Worm (Caenorhabditis elegans) whole organism, young adult: ENCODE results near the gene nlp-82.
A peak's percentile ranks its signal among the peaks of the same experiment; 100 is the strongest.

ENCODE experiments used
- B0019.2 ChIP-seq: fragments of 200-800 bp; sonication (Bioruptor generic); conservative IDR thresholded peaks from 2 replicates; pipeline ENCODE4 v1.3.6; 2022; ENCODE audit warnings: missing genetic modification reagents, missing genetic modification characterization, missing compliant biosample characterization
- D2030.7 ChIP-seq: fragments of 200-800 bp; sonication (Bioruptor generic); IDR thresholded peaks from 2 replicates; pipeline ENCODE4 v1.3.6; 2022; ENCODE audit warnings: missing genetic modification reagents, missing genetic modification characterization, missing compliant biosample characterization
- F22D6.2 ChIP-seq: sonication (generic microtip); optimal IDR thresholded peaks from 2 replicates; lab custom pipeline; 2016; ENCODE audit warnings: mild to moderate bottlenecking, missing genetic modification characterization, missing compliant biosample characterization
- F23B12.7 ChIP-seq: sonication (generic microtip); optimal IDR thresholded peaks from 2 replicates; lab custom pipeline; 2017; ENCODE audit warnings: missing genetic modification characterization, mild to moderate bottlenecking, missing compliant biosample characterization, antibody characterized with exemption, moderate library complexity; ENCODE audit not compliant: insufficient read depth
- K12H6.12 ChIP-seq: fragments of 200-800 bp; sonication (Bioruptor generic); optimal IDR thresholded peaks from 2 replicates; lab custom pipeline; 2018; ENCODE audit warnings: mild to moderate bottlenecking, missing genetic modification characterization, missing compliant biosample characterization
- Y53F4B.3 ChIP-seq: fragments of 200-800 bp; sonication (Bioruptor generic); IDR thresholded peaks from 2 replicates; pipeline ENCODE4 v1.3.6; 2022; ENCODE audit warnings: missing genetic modification reagents, missing genetic modification characterization, missing compliant biosample characterization
- Y67H2A.10 ChIP-seq: fragments of 200-800 bp; sonication (Bioruptor generic); conservative IDR thresholded peaks from 2 replicates; pipeline ENCODE4 v1.3.6; 2022; ENCODE audit warnings: missing genetic modification reagents, missing genetic modification characterization, missing compliant biosample characterization
- Y95B8A.8 ChIP-seq: fragments of 200-800 bp; sonication (Bioruptor generic); IDR thresholded peaks from 2 replicates; pipeline ENCODE4 v1.3.6; 2022; ENCODE audit warnings: missing genetic modification reagents, missing genetic modification characterization, missing compliant biosample characterization
- aptf-2 ChIP-seq: fragments of 200-800 bp; sonication (Bioruptor generic); conservative IDR thresholded peaks from 2 replicates; pipeline ENCODE4 v1.3.6; 2022; ENCODE audit warnings: missing genetic modification reagents, missing genetic modification characterization, missing compliant biosample characterization
- attf-5 ChIP-seq: fragments of 200-800 bp; sonication (Bioruptor generic); optimal IDR thresholded peaks from 2 replicates; lab custom pipeline; 2018; ENCODE audit warnings: mild to moderate bottlenecking, missing genetic modification characterization, missing compliant biosample characterization
- attf-6 ChIP-seq: fragments of 200-800 bp; sonication (Bioruptor generic); IDR thresholded peaks from 2 replicates; pipeline ENCODE4 v1.3.6; 2022; ENCODE audit warnings: missing genetic modification reagents, missing genetic modification characterization, missing compliant biosample characterization
- bed-1 ChIP-seq: fragments of 200-800 bp; sonication (Bioruptor generic); IDR thresholded peaks from 2 replicates; pipeline ENCODE4 v1.3.6; 2022; ENCODE audit warnings: missing genetic modification reagents, missing genetic modification characterization, missing compliant biosample characterization
- ccch-3 ChIP-seq: fragments of 200-800 bp; sonication (Bioruptor generic); optimal IDR thresholded peaks from 2 replicates; lab custom pipeline; 2018; ENCODE audit warnings: mild to moderate bottlenecking, missing genetic modification characterization, missing compliant biosample characterization
- cebp-1 ChIP-seq, 2 experiments: fragments of 200-800 bp in 1 of 2; sonication (Bioruptor generic) in 1 of 2; sonication (generic microtip) in 1 of 2; IDR thresholded peaks in 1 of 2; optimal IDR thresholded peaks in 1 of 2; 2 replicates each; pipeline versions ENCODE4 v1.3.6 to Lab custom; 2017 to 2022; ENCODE audit warnings: missing compliant biosample characterization in 2 of 2, missing genetic modification characterization in 2 of 2, mild to moderate bottlenecking in 1 of 2, missing genetic modification reagents in 1 of 2, moderate library complexity in 1 of 2
- cebp-2 ChIP-seq: fragments of 200-800 bp; sonication (Bioruptor generic); IDR thresholded peaks from 2 replicates; pipeline ENCODE4 v1.3.6; 2022; ENCODE audit warnings: missing genetic modification characterization, missing compliant biosample characterization
- ceh-27 ChIP-seq: fragments of 200-800 bp; sonication (Bioruptor generic); optimal IDR thresholded peaks from 2 replicates; lab custom pipeline; 2018; ENCODE audit warnings: mild to moderate bottlenecking, missing genetic modification characterization, moderate library complexity, missing compliant biosample characterization
- ceh-79 ChIP-seq: sonication (generic microtip); optimal IDR thresholded peaks from 2 replicates; lab custom pipeline; 2017; ENCODE audit warnings: mild to moderate bottlenecking, missing genetic modification characterization, missing compliant biosample characterization
- ceh-91 ChIP-seq: fragments of 200-800 bp; sonication (Bioruptor generic); IDR thresholded peaks from 2 replicates; pipeline ENCODE4 v1.3.6; 2022; ENCODE audit warnings: missing genetic modification reagents, missing genetic modification characterization, missing compliant biosample characterization
- dox-1 ChIP-seq: fragments of 200-800 bp; sonication (Bioruptor generic); IDR thresholded peaks from 2 replicates; pipeline ENCODE4 v1.3.6; 2022; ENCODE audit warnings: missing genetic modification reagents, missing genetic modification characterization, missing compliant biosample characterization
- dpff-1 ChIP-seq: sonication (generic microtip); optimal IDR thresholded peaks from 2 replicates; lab custom pipeline; 2017; ENCODE audit warnings: mild to moderate bottlenecking, missing genetic modification characterization, missing compliant biosample characterization
- gei-17 ChIP-seq: fragments of 200-800 bp; sonication (Bioruptor generic); optimal IDR thresholded peaks from 2 replicates; lab custom pipeline; 2018; ENCODE audit warnings: mild to moderate bottlenecking, missing genetic modification characterization, missing compliant biosample characterization
- hlh-26 ChIP-seq: fragments of 200-800 bp; sonication (Bioruptor generic); conservative IDR thresholded peaks from 2 replicates; pipeline ENCODE4 v1.3.6; 2022; ENCODE audit warnings: missing genetic modification reagents, missing genetic modification characterization, missing compliant biosample characterization
- hmg-1.2 ChIP-seq: fragments of 200-800 bp; sonication (Bioruptor generic); IDR thresholded peaks from 2 replicates; pipeline ENCODE4 v1.3.6; 2022; ENCODE audit warnings: missing genetic modification reagents, missing genetic modification characterization, missing compliant biosample characterization
- hrde-1 ChIP-seq: sonication (generic microtip); optimal IDR thresholded peaks from 2 replicates; lab custom pipeline; 2016; ENCODE audit warnings: missing genetic modification characterization, mild to moderate bottlenecking, missing compliant biosample characterization, moderate library complexity, missing genotype, missing genetic modification reagents, borderline replicate concordance
- lin-26 ChIP-seq: fragments of 200-800 bp; sonication (Bioruptor generic); IDR thresholded peaks from 2 replicates; pipeline ENCODE4 v1.3.6; 2022; ENCODE audit warnings: missing genetic modification reagents, missing genetic modification characterization, missing compliant biosample characterization
- lin-40 ChIP-seq: sonication (generic microtip); optimal IDR thresholded peaks from 2 replicates; lab custom pipeline; 2016; ENCODE audit warnings: missing genetic modification characterization, mild to moderate bottlenecking, missing compliant biosample characterization, missing genotype, missing genetic modification reagents
- lsy-27 ChIP-seq: sonication (generic microtip); optimal IDR thresholded peaks from 2 replicates; lab custom pipeline; 2017; ENCODE audit warnings: missing genetic modification characterization, mild to moderate bottlenecking, missing compliant biosample characterization, antibody characterized with exemption, missing genotype, borderline replicate concordance; ENCODE audit not compliant: insufficient read depth
- madf-6 ChIP-seq: fragments of 200-800 bp; sonication (Bioruptor generic); IDR thresholded peaks from 2 replicates; pipeline ENCODE4 v1.3.6; 2022; ENCODE audit warnings: missing genetic modification reagents, missing genetic modification characterization, missing compliant biosample characterization
- mcd-1 ChIP-seq: fragments of 200-800 bp; sonication (Bioruptor generic); IDR thresholded peaks from 2 replicates; pipeline ENCODE4 v1.3.6; 2022; ENCODE audit warnings: missing genetic modification reagents, missing genetic modification characterization, missing compliant biosample characterization
- mel-28 ChIP-seq: sonication (generic microtip); optimal IDR thresholded peaks from 2 replicates; lab custom pipeline; 2016; ENCODE audit warnings: borderline replicate concordance, mild to moderate bottlenecking, missing genetic modification characterization, missing compliant biosample characterization
- mxl-1 ChIP-seq: sonication (generic microtip); optimal IDR thresholded peaks from 2 replicates; lab custom pipeline; 2016; ENCODE audit warnings: missing genetic modification characterization, missing compliant biosample characterization
- nfya-2 ChIP-seq: fragments of 200-800 bp; sonication (Bioruptor generic); IDR thresholded peaks from 2 replicates; pipeline ENCODE4 v1.3.6; 2022; ENCODE audit warnings: missing genetic modification reagents, missing genetic modification characterization, missing compliant biosample characterization
- nhr-27 ChIP-seq: fragments of 200-800 bp; sonication (Bioruptor generic); optimal IDR thresholded peaks from 2 replicates; lab custom pipeline; 2018; ENCODE audit warnings: mild to moderate bottlenecking, missing genetic modification characterization, moderate library complexity, missing compliant biosample characterization
- nhr-90 ChIP-seq: sonication (generic microtip); optimal IDR thresholded peaks from 2 replicates; lab custom pipeline; 2016; ENCODE audit warnings: missing genotype, mild to moderate bottlenecking, missing genetic modification characterization, missing compliant biosample characterization
- rec-8 ChIP-seq, 2 experiments: sonication (generic microtip); optimal IDR thresholded peaks; 2 replicates each; lab custom pipeline; 2016; ENCODE audit warnings: mild to moderate bottlenecking in 2 of 2, missing genetic modification characterization in 2 of 2, missing genetic modification reagents in 2 of 2, missing genotype in 2 of 2, missing biosample characterization in 1 of 2, missing compliant biosample characterization in 1 of 2, moderate library complexity in 1 of 2
- repo-1 ChIP-seq: sonication (generic microtip); optimal IDR thresholded peaks from 2 replicates; lab custom pipeline; 2017; ENCODE audit warnings: mild to moderate bottlenecking, missing genetic modification characterization, missing compliant biosample characterization
- sdz-38 ChIP-seq: sonication (generic microtip); optimal IDR thresholded peaks from 2 replicates; lab custom pipeline; 2016; ENCODE audit warnings: missing genotype, missing genetic modification characterization, missing compliant biosample characterization
- unc-130 ChIP-seq: sonication (generic microtip); optimal IDR thresholded peaks from 2 replicates; lab custom pipeline; 2016; ENCODE audit warnings: missing genetic modification reagents, missing genetic modification characterization, missing compliant biosample characterization
- ztf-25 ChIP-seq: fragments of 200-800 bp; sonication (Bioruptor generic); IDR thresholded peaks from 2 replicates; pipeline ENCODE4 v1.3.6; 2022; ENCODE audit warnings: missing genetic modification reagents, missing genetic modification characterization, missing compliant biosample characterization

nlp-82 gene

ce11 chrII:9282787-9283186 lies 28.7 kb upstream of the nlp-82 start (continued):
- peak; percentile 63 for TF ChIP-seq lin-26 (GFP tag; lab: Robert Waterston, UW)

- TF ChIP-seq dpff-1 (tag; lab: Kevin White, UChicago) (no peak), Y67H2A.10 (GFP tag; lab: Robert Waterston, UW) (no peak), madf-6 (GFP tag; lab: Robert Waterston, UW) (no peak), attf-6 (GFP tag; lab: Robert Waterston, UW) (no peak), attf-5 (GFP tag; lab: Kevin White, UChicago) (no peak), sdz-38 (no peak), hrde-1 (no peak), gei-17 (GFP tag; lab: Kevin White, UChicago) (no peak), lsy-27 (no peak), bed-1 (no peak), ccch-3 (no peak)
- TF ChIP-seq, all 124 proteins: peak for 0
Observed at ce11 chrII:9282065-9282464, 28.0 kb upstream of the nlp-82 start.

ce11 chrII:9281595-9281994 lies 27.5 kb upstream of the nlp-82 start:
- TF ChIP-seq dpff-1 (tag; lab: Kevin White, UChicago) (no peak), Y95B8A.8 (no peak), madf-6 (GFP tag; lab: Robert Waterston, UW) (no peak), bed-1 (no peak), B0019.2 (no peak), dox-1 (GFP tag; lab: Robert Waterston, UW) (peak; percentile 26; the same call in 1 of the 2 replicates), unc-130 (GFP tag; lab: Kevin White, UChicago) (no peak), hmg-1.2 (GFP tag; lab: Robert Waterston, UW) (peak; percentile 21; the same call in 1 of the 2 replicates), cebp-1 (GFP tag; IDR thresholded peaks at IDR 0.05; lab: Robert Waterston, UW) (peak; percentile 86; the same call in 1 of the 2 replicates), cebp-1 (tag; optimal IDR thresholded peaks at IDR 0.05; lab: Kevin White, UChicago) (peak; percentile 96), attf-6 (GFP tag; lab: Robert Waterston, UW) (no peak), Y53F4B.3 (GFP tag; lab: Robert Waterston, UW) (no peak), F22D6.2 (no peak), ztf-25 (GFP tag; lab: Robert Waterston, UW) (no peak), nhr-27 (tag; lab: Kevin White, UChicago) (no peak), F23B12.7 (no peak), rec-8 (tag; optimal IDR thresholded peaks at IDR 0.05; lab: Kevin White, UChicago) (no peak), nfya-2 (GFP tag; lab: Robert Waterston, UW) (no peak), mcd-1 (GFP tag; lab: Robert Waterston, UW) (no peak), mxl-1 (tag; lab: Kevin White, UChicago) (no peak), aptf-2 (GFP tag; lab: Robert Waterston, UW) (no peak), repo-1 (tag; lab: Kevin White, UChicago) (no peak), ceh-79 (tag; lab: Kevin White, UChicago) (no peak), nhr-90 (no peak), cebp-2 (GFP tag; lab: Robert Waterston, UW) (no peak), ccch-3 (no peak), D2030.7 (no peak), hrde-1 (no peak), K12H6.12 (peak; percentile 70), lin-40 (peak; percentile 0), mel-28 (tag; lab: Kevin White, UChicago) (no peak), ceh-27 (GFP tag; lab: Kevin White, UChicago) (no peak), Y67H2A.10 (GFP tag; lab: Robert Waterston, UW) (no peak), gei-17 (GFP tag; lab: Kevin White, UChicago) (no peak), hlh-26 (GFP tag; lab: Robert Waterston, UW) (no peak), ceh-91 (no peak)
